Worm (Caenorhabditis elegans) whole organism, young adult: ENCODE results near the gene ZK809.1.
A peak's percentile ranks its signal among the peaks of the same experiment; 100 is the strongest.

ENCODE experiments used
- B0019.2 ChIP-seq: fragments of 200-800 bp; sonication (Bioruptor generic); conservative IDR thresholded peaks from 2 replicates; pipeline ENCODE4 v1.3.6; 2022; ENCODE audit warnings: missing genetic modification reagents, missing genetic modification characterization, missing compliant biosample characterization
- C17E4.6 ChIP-seq: fragments of 200-800 bp; sonication (Bioruptor generic); IDR thresholded peaks from 2 replicates; pipeline ENCODE4 v1.3.6; 2022; ENCODE audit warnings: missing genetic modification reagents, missing genetic modification characterization, missing compliant biosample characterization
- F33H1.4 ChIP-seq: fragments of 200-800 bp; sonication (Bioruptor generic); IDR thresholded peaks from 2 replicates; pipeline ENCODE4 v1.3.6; 2022; ENCODE audit warnings: missing genetic modification reagents, missing genetic modification characterization, missing compliant biosample characterization
- F49E8.2 ChIP-seq: sonication (generic microtip); optimal IDR thresholded peaks from 3 replicates; lab custom pipeline; 2017; ENCODE audit warnings: missing genetic modification characterization, mild to moderate bottlenecking, missing compliant biosample characterization, antibody characterized with exemption, moderate library complexity; ENCODE audit not compliant: insufficient read depth
- F57A8.1 ChIP-seq: fragments of 200-800 bp; sonication (Bioruptor generic); optimal IDR thresholded peaks from 2 replicates; lab custom pipeline; 2018; ENCODE audit warnings: mild to moderate bottlenecking, missing genetic modification characterization, moderate library complexity, missing compliant biosample characterization
- T07F8.4 ChIP-seq: sonication (generic microtip); optimal IDR thresholded peaks from 2 replicates; lab custom pipeline; 2016; ENCODE audit warnings: mild to moderate bottlenecking, missing genetic modification characterization, moderate library complexity, missing compliant biosample characterization
- T26A5.8 ChIP-seq: sonication (generic microtip); optimal IDR thresholded peaks from 2 replicates; lab custom pipeline; 2016; ENCODE audit warnings: missing genetic modification characterization, missing compliant biosample characterization
- Y56A3A.18 ChIP-seq: fragments of 200-800 bp; sonication (Bioruptor generic); IDR thresholded peaks from 2 replicates; pipeline ENCODE4 v1.3.6; 2022; ENCODE audit warnings: missing genetic modification reagents, missing genetic modification characterization, missing compliant biosample characterization
- Y79H2A.3 ChIP-seq: fragments of 200-800 bp; sonication (Bioruptor generic); conservative IDR thresholded peaks from 2 replicates; pipeline ENCODE4 v1.3.6; 2022; ENCODE audit warnings: missing genetic modification reagents, missing genetic modification characterization, missing compliant biosample characterization
- akir-1 ChIP-seq: fragments of 200-800 bp; sonication (Bioruptor generic); optimal IDR thresholded peaks from 2 replicates; lab custom pipeline; 2018; ENCODE audit warnings: mild to moderate bottlenecking, missing genetic modification characterization, moderate library complexity, missing compliant biosample characterization
- ama-1 ChIP-seq, 3 experiments: fragments of 150-350 bp in 1 of 3; sonication (generic microtip) in 2 of 3; optimal IDR thresholded peaks; 2 replicates each; lab custom pipeline; 2014 to 2018; ENCODE audit warnings: missing biosample characterization in 2 of 3, missing genetic modification characterization in 2 of 3, missing genetic modification reagents in 2 of 3
- cebp-1 ChIP-seq, 2 experiments: fragments of 200-800 bp in 1 of 2; sonication (Bioruptor generic) in 1 of 2; sonication (generic microtip) in 1 of 2; IDR thresholded peaks in 1 of 2; optimal IDR thresholded peaks in 1 of 2; 2 replicates each; pipeline versions ENCODE4 v1.3.6 to Lab custom; 2017 to 2022; ENCODE audit warnings: missing compliant biosample characterization in 2 of 2, missing genetic modification characterization in 2 of 2, mild to moderate bottlenecking in 1 of 2, missing genetic modification reagents in 1 of 2, moderate library complexity in 1 of 2
- ceh-100 ChIP-seq: fragments of 200-800 bp; sonication (Bioruptor generic); IDR thresholded peaks from 2 replicates; pipeline ENCODE4 v1.3.6; 2022; ENCODE audit warnings: missing genetic modification reagents, missing genetic modification characterization, missing compliant biosample characterization
- ceh-27 ChIP-seq: fragments of 200-800 bp; sonication (Bioruptor generic); optimal IDR thresholded peaks from 2 replicates; lab custom pipeline; 2018; ENCODE audit warnings: mild to moderate bottlenecking, missing genetic modification characterization, moderate library complexity, missing compliant biosample characterization
- ceh-40 ChIP-seq: fragments of 200-800 bp; sonication (Bioruptor generic); IDR thresholded peaks from 2 replicates; pipeline ENCODE4 v1.3.6; 2022; ENCODE audit warnings: missing genetic modification characterization, missing compliant biosample characterization
- ceh-91 ChIP-seq: fragments of 200-800 bp; sonication (Bioruptor generic); IDR thresholded peaks from 2 replicates; pipeline ENCODE4 v1.3.6; 2022; ENCODE audit warnings: missing genetic modification reagents, missing genetic modification characterization, missing compliant biosample characterization
- die-1 ChIP-seq: sonication (generic microtip); optimal IDR thresholded peaks from 2 replicates; lab custom pipeline; 2016; ENCODE audit warnings: missing genotype, mild to moderate bottlenecking, missing genetic modification characterization, missing compliant biosample characterization
- ekl-4 ChIP-seq: fragments of 200-800 bp; sonication (Bioruptor generic); IDR thresholded peaks from 2 replicates; pipeline ENCODE4 v1.3.6; 2022; ENCODE audit warnings: missing genetic modification reagents, missing genetic modification characterization, missing compliant biosample characterization
- ets-4 ChIP-seq: fragments of 200-800 bp; sonication (Bioruptor generic); optimal IDR thresholded peaks from 2 replicates; lab custom pipeline; 2018; ENCODE audit warnings: mild to moderate bottlenecking, missing genetic modification characterization, missing compliant biosample characterization
- gei-17 ChIP-seq: fragments of 200-800 bp; sonication (Bioruptor generic); optimal IDR thresholded peaks from 2 replicates; lab custom pipeline; 2018; ENCODE audit warnings: mild to moderate bottlenecking, missing genetic modification characterization, missing compliant biosample characterization
- hmg-20 ChIP-seq: fragments of 200-800 bp; sonication (Bioruptor generic); IDR thresholded peaks from 2 replicates; pipeline ENCODE4 v1.3.6; 2022; ENCODE audit warnings: missing genetic modification reagents, missing genetic modification characterization, missing compliant biosample characterization
- hsf-1 ChIP-seq: fragments of 200-800 bp; sonication (Bioruptor generic); IDR thresholded peaks from 2 replicates; pipeline ENCODE4 v1.3.6; 2022; ENCODE audit warnings: missing genetic modification reagents, missing genetic modification characterization, missing compliant biosample characterization
- lag-1 ChIP-seq: fragments of 200-800 bp; sonication (Bioruptor generic); IDR thresholded peaks from 2 replicates; pipeline ENCODE4 v1.3.6; 2022; ENCODE audit warnings: missing genetic modification reagents, missing genetic modification characterization, missing compliant biosample characterization
- let-526 ChIP-seq: fragments of 200-800 bp; sonication (Bioruptor generic); IDR thresholded peaks from 2 replicates; pipeline ENCODE4 v1.3.6; 2022; ENCODE audit warnings: missing genetic modification reagents, missing genetic modification characterization, missing compliant biosample characterization
- mcd-1 ChIP-seq: fragments of 200-800 bp; sonication (Bioruptor generic); IDR thresholded peaks from 2 replicates; pipeline ENCODE4 v1.3.6; 2022; ENCODE audit warnings: missing genetic modification reagents, missing genetic modification characterization, missing compliant biosample characterization
- nfya-2 ChIP-seq: fragments of 200-800 bp; sonication (Bioruptor generic); IDR thresholded peaks from 2 replicates; pipeline ENCODE4 v1.3.6; 2022; ENCODE audit warnings: missing genetic modification reagents, missing genetic modification characterization, missing compliant biosample characterization
- nhr-80 ChIP-seq: sonication (generic microtip); optimal IDR thresholded peaks from 2 replicates; lab custom pipeline; 2016; ENCODE audit warnings: missing genetic modification characterization, missing compliant biosample characterization
- pbrm-1 ChIP-seq: fragments of 200-800 bp; sonication (Bioruptor generic); IDR thresholded peaks from 2 replicates; pipeline ENCODE4 v1.3.6; 2022; ENCODE audit warnings: missing genetic modification reagents, missing genetic modification characterization, missing compliant biosample characterization
- pha-4 ChIP-seq: fragments of 150-350 bp; sonication (generic microtip); optimal IDR thresholded peaks from 2 replicates; lab custom pipeline; 2014; ENCODE audit warnings: missing biosample characterization, missing genetic modification reagents, missing genetic modification characterization
- snpc-3.4 ChIP-seq: sonication (generic microtip); optimal IDR thresholded peaks from 2 replicates; lab custom pipeline; 2017; ENCODE audit warnings: missing genetic modification characterization, mild to moderate bottlenecking, missing compliant biosample characterization, antibody characterized with exemption, moderate library complexity, missing genotype, missing genetic modification reagents
- somi-1 ChIP-seq: fragments of 200-800 bp; sonication (Bioruptor generic); optimal IDR thresholded peaks from 2 replicates; lab custom pipeline; 2018; ENCODE audit warnings: mild to moderate bottlenecking, missing genetic modification characterization, missing compliant biosample characterization
- tbp1 ChIP-seq: fragments of 200-800 bp; sonication (Bioruptor generic); optimal IDR thresholded peaks from 2 replicates; lab custom pipeline; 2018; ENCODE audit warnings: mild to moderate bottlenecking, missing genetic modification characterization, missing compliant biosample characterization
- tbx-9 ChIP-seq: sonication (generic microtip); optimal IDR thresholded peaks from 2 replicates; lab custom pipeline; 2016; ENCODE audit warnings: borderline replicate concordance, missing genetic modification characterization, inconsistent platforms, missing compliant biosample characterization
- tlf-1 ChIP-seq: fragments of 200-800 bp; sonication (Bioruptor generic); optimal IDR thresholded peaks from 2 replicates; lab custom pipeline; 2018; ENCODE audit warnings: mild to moderate bottlenecking, missing genetic modification characterization, missing compliant biosample characterization
- unc-130 ChIP-seq: sonication (generic microtip); optimal IDR thresholded peaks from 2 replicates; lab custom pipeline; 2016; ENCODE audit warnings: missing genetic modification reagents, missing genetic modification characterization, missing compliant biosample characterization
- ztf-25 ChIP-seq: fragments of 200-800 bp; sonication (Bioruptor generic); IDR thresholded peaks from 2 replicates; pipeline ENCODE4 v1.3.6; 2022; ENCODE audit warnings: missing genetic modification reagents, missing genetic modification characterization, missing compliant biosample characterization
- ztf-6 ChIP-seq: fragments of 200-800 bp; sonication (Bioruptor generic); IDR thresholded peaks from 2 replicates; pipeline ENCODE4 v1.3.6; 2022; ENCODE audit warnings: missing genetic modification reagents, missing genetic modification characterization, missing compliant biosample characterization

Gene ZK809.1

ce11 chrIV:11635437-11636408, 6.2 kb upstream of the ZK809.1 start, which contains the start of gene mars-1 (continued):
- TF ChIP-seq ceh-40 (no peak), B0019.2 (GFP tag; lab: Robert Waterston, UW) (no peak), F57A8.1 (GFP tag; lab: Kevin White, UChicago) (no peak), tbp1 (peak; percentile 43), ceh-91 (GFP tag; lab: Robert Waterston, UW) (no peak), let-526 (GFP tag; lab: Robert Waterston, UW) (no peak), nhr-80 (tag; lab: Kevin White, UChicago) (peak; percentile 44), lag-1 (GFP tag; lab: Robert Waterston, UW) (no peak), tlf-1 (GFP tag; lab: Kevin White, UChicago) (no peak), unc-130 (peak; percentile 49), ekl-4 (no peak), akir-1 (GFP tag; lab: Kevin White, UChicago) (no peak), pbrm-1 (GFP tag; lab: Robert Waterston, UW) (0 out of 2 replicates have a peak, but pooled peaks have one; percentile 24), nfya-2 (GFP tag; lab: Robert Waterston, UW) (no peak), T07F8.4 (tag; lab: Kevin White, UChicago) (no peak), F33H1.4 (GFP tag; lab: Robert Waterston, UW) (0 out of 2 replicates have a peak, but pooled peaks have one; percentile 17), hmg-20 (GFP tag; lab: Robert Waterston, UW) (no peak), Y56A3A.18 (no peak), ets-4 (no peak), Y79H2A.3 (GFP tag; lab: Robert Waterston, UW) (no peak), pha-4 (tag; lab: Kevin White, UChicago) (no peak), snpc-3.4 (no peak), C17E4.6 (no peak)

ce11 chrIV:11636409-11636723, 5.5 kb upstream of the ZK809.1 start, which contains the start of gene F58B3.6:
Gene F58B3.6, plus strand, starts transcription at chrIV:11636648.
- TF ChIP-seq ztf-6 (GFP tag; lab: Robert Waterston, UW) = no peak
- TF ChIP-seq mcd-1 (GFP tag; lab: Robert Waterston, UW) = peak; percentile 43
- no peak for TF ChIP-seq hsf-1 (GFP tag; lab: Robert Waterston, UW)
- TF ChIP-seq cebp-1 (GFP tag; IDR thresholded peaks at IDR 0.05; lab: Robert Waterston, UW) = no peak
- peak; percentile 46 for TF ChIP-seq cebp-1 (tag; optimal IDR thresholded peaks at IDR 0.05; lab: Kevin White, UChicago)
- TF ChIP-seq ceh-100 (GFP tag; lab: Robert Waterston, UW) = peak; percentile 58
- TF ChIP-seq, all 124 proteins: peak for 3

ce11 chrIV:11638016-11638415, 3.9 kb upstream of the ZK809.1 start, which contains the start of gene rbm-17:
Gene rbm-17, plus strand, starts transcription at chrIV:11638316.
- no peak for TF ChIP-seq nhr-80 (tag; lab: Kevin White, UChicago)
- 0 out of 2 replicates have a peak, but pooled peaks have one; percentile 11 for TF ChIP-seq hsf-1 (GFP tag; lab: Robert Waterston, UW)
- no peak for TF ChIP-seq tbx-9
- TF ChIP-seq somi-1 (GFP tag; lab: Kevin White, UChicago) = no peak
- TF ChIP-seq F49E8.2 (tag; lab: Kevin White, UChicago) = no peak
- TF ChIP-seq ama-1 (optimal IDR thresholded peaks at IDR 0.05; lab: Kevin White, UChicago) = peak; percentile 36
- no peak for TF ChIP-seq ama-1 (GFP tag; optimal IDR thresholded peaks at IDR 0.05; lab: Kevin White, UChicago)
- TF ChIP-seq ztf-25 = no peak
- no peak for TF ChIP-seq ceh-27 (GFP tag; lab: Kevin White, UChicago)
- TF ChIP-seq die-1 (tag; lab: Kevin White, UChicago) = no peak
- TF ChIP-seq lag-1 (GFP tag; lab: Robert Waterston, UW) = no peak
- no peak for TF ChIP-seq gei-17 (GFP tag; lab: Kevin White, UChicago)
- TF ChIP-seq T26A5.8 (tag; lab: Kevin White, UChicago) = no peak
- TF ChIP-seq tlf-1 (GFP tag; lab: Kevin White, UChicago) = no peak
- no peak for TF ChIP-seq cebp-1 (GFP tag; IDR thresholded peaks at IDR 0.05; lab: Robert Waterston, UW)
- peak; percentile 17 for TF ChIP-seq cebp-1 (tag; optimal IDR thresholded peaks at IDR 0.05; lab: Kevin White, UChicago)
